Fruit fly (Drosophila melanogaster) whole organism, adult: ENCODE measurements around the gene CG9426.

Source experiments
- CG12768 ChIP-seq: fragments of 200-800 bp; sonication (Bioruptor generic); optimal IDR thresholded peaks from 2 replicates; lab custom pipeline; 2017; ENCODE audit warnings: missing biosample characterization, missing genetic modification characterization, mild to moderate bottlenecking, moderate library complexity, missing genetic modification reagents
- CG7101 ChIP-seq: fragments of 200-800 bp; sonication (Bioruptor generic); optimal IDR thresholded peaks from 2 replicates; lab custom pipeline; 2018; ENCODE audit warnings: missing biosample characterization, mild to moderate bottlenecking, missing genetic modification characterization, moderate library complexity
- Clk ChIP-seq: fragments of 200-800 bp; sonication (Bioruptor generic); optimal IDR thresholded peaks from 2 replicates; lab custom pipeline; 2017; ENCODE audit warnings: missing biosample characterization, missing genetic modification characterization
- Crg-1 ChIP-seq: fragments of 200-800 bp; sonication (Bioruptor generic); optimal IDR thresholded peaks from 2 replicates; lab custom pipeline; 2016; ENCODE audit warnings: missing biosample characterization, missing genetic modification characterization
- bab1 ChIP-seq: fragments of 200-800 bp; sonication (Bioruptor generic); optimal IDR thresholded peaks from 3 replicates; lab custom pipeline; 2019; ENCODE audit warnings: missing biosample characterization, mild to moderate bottlenecking, missing genetic modification characterization, moderate library complexity
- cic ChIP-seq: fragments of 200-800 bp; sonication (Bioruptor generic); optimal IDR thresholded peaks from 2 replicates; lab custom pipeline; 2017; ENCODE audit warnings: missing biosample characterization, mild to moderate bottlenecking, missing genetic modification characterization, moderate library complexity
- cnc ChIP-seq, 2 experiments: fragments of >200 bp; optimal IDR thresholded peaks; 2 replicates each; lab custom pipeline; 2017
- ovo ChIP-seq: fragments of 200-800 bp; sonication (Bioruptor generic); optimal IDR thresholded peaks from 2 replicates; lab custom pipeline; 2016; ENCODE audit warnings: missing biosample characterization, missing genetic modification characterization

DNA sequence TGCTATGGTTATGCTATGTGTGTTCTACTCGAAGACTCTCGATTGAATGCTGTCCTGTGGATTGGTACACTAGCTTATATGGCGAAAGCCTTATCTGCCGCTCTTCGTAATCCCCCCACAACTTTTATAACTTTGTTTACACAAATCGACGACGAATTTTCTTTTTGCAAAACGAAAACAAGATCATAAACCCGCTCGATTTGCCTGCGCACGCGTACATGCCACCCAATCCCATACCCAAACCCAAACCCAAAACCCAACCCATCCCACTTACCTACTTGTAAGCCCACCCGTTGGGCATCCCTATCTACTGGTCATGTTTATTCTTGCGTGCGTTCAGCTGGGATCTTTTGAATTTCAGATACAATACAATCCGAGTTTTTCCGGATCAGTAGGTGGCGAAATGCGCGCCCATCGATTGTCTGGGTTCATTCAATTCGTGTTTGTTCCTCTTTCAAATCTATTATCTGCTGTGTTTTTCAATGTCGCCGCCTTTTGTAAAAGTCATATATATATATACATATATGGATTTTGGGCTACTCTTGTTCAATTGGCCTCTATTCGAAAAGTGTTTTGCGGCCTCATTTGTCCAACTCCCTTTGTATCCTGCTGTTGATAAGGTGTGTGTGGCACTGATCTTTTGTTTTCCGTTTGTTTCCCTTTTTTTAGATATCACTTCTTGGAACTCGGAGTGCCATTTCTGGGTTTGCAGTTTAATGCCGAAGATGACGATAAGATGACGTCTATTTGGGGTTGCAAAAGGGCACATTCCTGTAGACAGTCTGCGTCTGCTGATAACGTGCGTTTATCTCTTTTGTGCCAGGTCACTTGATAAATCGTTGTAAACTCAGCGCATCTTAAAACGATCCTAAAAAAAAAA lies 15.1 kb upstream of the CG9426 start, which contains the start of gene Mabi:
- TF ChIP-seq cnc (optimal IDR thresholded peaks at IDR 0.05; lab: Kevin White, UChicago) (no peak), Crg-1 (GFP tag; lab: Kevin White, UChicago) (no peak), bab1 (GFP tag; lab: Kevin White, UChicago) (no peak), CG12768 (GFP tag; lab: Kevin White, UChicago) (no peak), cic (GFP tag; lab: Kevin White, UChicago) (no peak), ovo (GFP tag; lab: Kevin White, UChicago) (no peak), Clk (GFP tag; lab: Kevin White, UChicago) (no peak), CG7101 (no peak)
